Worm (Caenorhabditis elegans) whole organism, L4 larva: ENCODE data around the gene col-13.

Experiments used
- lin-15B ChIP-seq: fragments of 150-350 bp; sonication (generic microtip); optimal IDR thresholded peaks from 3 replicates; lab custom pipeline; 2014; ENCODE audit warnings: missing biosample characterization, missing genetic modification characterization
- lsy-2 ChIP-seq, 2 experiments: fragments of 150-350 bp in 1 of 2; sonication (generic microtip) in 1 of 2; optimal IDR thresholded peaks; 2 replicates each; lab custom pipeline; 2014 to 2017; ENCODE audit warnings: missing biosample characterization in 2 of 2, missing genetic modification characterization in 2 of 2
- madf-5 ChIP-seq, 2 experiments: fragments of 200-800 bp; sonication (Bioruptor generic); IDR thresholded peaks; 2 replicates each; pipeline ENCODE4 v1.3.6; 2022; ENCODE audit warnings: missing compliant biosample characterization in 2 of 2, missing genetic modification characterization in 2 of 2
- nhr-237 ChIP-seq: sonication (generic microtip); optimal IDR thresholded peaks from 2 replicates; lab custom pipeline; 2017; ENCODE audit warnings: missing biosample characterization, missing genetic modification characterization
- nhr-6 ChIP-seq: fragments of 150-350 bp; optimal IDR thresholded peaks from 2 replicates; lab custom pipeline; 2014; ENCODE audit warnings: missing biosample characterization, missing genetic modification characterization
- pqm-1 ChIP-seq: sonication (generic microtip); optimal IDR thresholded peaks from 2 replicates; lab custom pipeline; 2017; ENCODE audit warnings: missing biosample characterization, missing genetic modification characterization
- skn-1 ChIP-seq: fragments of 150-350 bp; optimal IDR thresholded peaks from 2 replicates; lab custom pipeline; 2014; ENCODE audit warnings: missing biosample characterization, missing genetic modification characterization
- unc-62 ChIP-seq, 3 experiments: fragments of 150-350 bp in 1 of 3; sonication (generic microtip); optimal IDR thresholded peaks in 2 of 3; peaks in 1 of 3; 1 replicate in 1 of 3; 2 replicates in 2 of 3; lab custom pipeline; 2014 to 2017; ENCODE audit warnings: missing biosample characterization in 3 of 3, missing genetic modification characterization in 3 of 3, missing genetic modification reagents in 3 of 3, missing genotype in 1 of 3
- zfp-3 ChIP-seq: fragments of 200-800 bp; sonication (Bioruptor generic); conservative IDR thresholded peaks from 2 replicates; pipeline ENCODE4 v1.3.6; 2022; ENCODE audit warnings: missing genetic modification reagents, missing genetic modification characterization, missing compliant biosample characterization

ce11 chrV:10440723-10441122 is 19.0 kb upstream of the col-13 start, which contains the start of gene snf-10:
- TF ChIP-seq unc-62 (GFP tag; optimal IDR thresholded peaks at IDR 0.05 in 1 of 2; lab: Kevin White, UChicago) (no peak), unc-62 (tag; optimal IDR thresholded peaks at IDR 0.05; lab: Kevin White, UChicago) (no peak), zfp-3 (no peak), pqm-1 (tag; lab: Kevin White, UChicago) (no peak), nhr-6 (tag; lab: Kevin White, UChicago) (no peak), nhr-237 (tag; lab: Kevin White, UChicago) (no peak), lsy-2 (tag; optimal IDR thresholded peaks at IDR 0.05; lab: Kevin White, UChicago) (no peak), skn-1 (tag; lab: Kevin White, UChicago) (no peak), madf-5 (GFP tag; IDR thresholded peaks at IDR 0.05; lab: Robert Waterston, UW) (no peak), lin-15B (tag; lab: Kevin White, UChicago) (no peak)
